Worm (Caenorhabditis elegans) whole organism, L4/young adult: Measurements from ENCODE around the gene pdl-1.

Source experiments
- W03F9.2 ChIP-seq: fragments of 150-350 bp; optimal IDR thresholded peaks from 2 replicates; lab custom pipeline; 2014; ENCODE audit warnings: missing biosample characterization, missing genetic modification characterization
- dao-5 ChIP-seq: sonication (generic microtip); optimal IDR thresholded peaks from 2 replicates; lab custom pipeline; 2016; ENCODE audit warnings: missing genotype, missing genetic modification characterization, moderate library complexity, missing compliant biosample characterization
- him-1 ChIP-seq: sonication (generic microtip); optimal IDR thresholded peaks from 2 replicates; lab custom pipeline; 2016; ENCODE audit warnings: missing genotype, missing genetic modification reagents, missing genetic modification characterization, missing compliant biosample characterization

DNA sequence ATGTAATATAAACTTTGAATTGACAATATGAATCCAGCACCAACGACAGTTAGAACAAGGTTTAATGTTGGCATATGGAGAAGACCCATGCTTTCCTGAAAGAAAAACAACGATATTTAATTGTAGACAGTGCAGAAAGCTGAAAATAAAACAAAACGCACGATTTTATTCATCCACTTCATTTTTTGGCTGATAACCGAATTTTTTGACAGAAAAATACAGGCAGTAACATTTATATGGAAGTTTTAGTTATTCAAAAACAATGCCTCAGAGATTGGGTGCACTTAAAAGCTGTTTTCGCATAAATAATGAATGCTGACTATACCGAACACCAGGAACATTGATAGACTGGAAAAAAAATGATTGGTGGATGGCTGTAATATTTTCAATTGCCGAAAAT, 17.9 kb upstream of the pdl-1 start, which contains the start of gene mfsd-13.2:
- TF ChIP-seq him-1 (tag; lab: Kevin White, UChicago) (no peak), dao-5 (tag; lab: Kevin White, UChicago) (no peak), W03F9.2 (tag; lab: Kevin White, UChicago) (no peak)
